Fruit fly (Drosophila melanogaster) whole organism, embryonic: ENCODE measurements around the gene Or83a.

Experiments used
- Abd-B ChIP-seq: fragments of 200-800 bp; sonication (Bioruptor generic); optimal IDR thresholded peaks from 2 replicates; lab custom pipeline; 2018; ENCODE audit warnings: missing biosample characterization, mild to moderate bottlenecking, missing genetic modification characterization, moderate library complexity
- Awh ChIP-seq: fragments of 200-800 bp; sonication (Bioruptor generic); IDR thresholded peaks from 2 replicates; pipeline ENCODE4, ENCODE4 v1.3.6; 2022; ENCODE audit warnings: missing biosample characterization, missing genetic modification characterization
- C15 ChIP-seq: fragments of 200-800 bp; sonication (Bioruptor generic); IDR thresholded peaks from 3 replicates; pipeline ENCODE4 v1.3.6; 2022; ENCODE audit warnings: missing biosample characterization, missing genetic modification characterization
- CG11560 ChIP-seq: fragments of 200-800 bp; sonication (Bioruptor generic); IDR thresholded peaks from 3 replicates; pipeline ENCODE4 v1.3.6; 2022; ENCODE audit warnings: missing biosample characterization, missing genetic modification characterization
- CG11695 ChIP-seq: fragments of 200-800 bp; sonication (Bioruptor generic); IDR thresholded peaks from 3 replicates; pipeline ENCODE4 v1.3.6; 2022; ENCODE audit warnings: missing biosample characterization, missing genetic modification characterization
- CG1233 ChIP-seq: fragments of 200-800 bp; sonication (Bioruptor generic); optimal IDR thresholded peaks from 4 replicates; lab custom pipeline; 2018; ENCODE audit warnings: missing biosample characterization, mild to moderate bottlenecking, missing genetic modification characterization
- CG13296 ChIP-seq: fragments of 200-800 bp; sonication (Bioruptor generic); optimal IDR thresholded peaks from 3 replicates; lab custom pipeline; 2018; ENCODE audit warnings: missing biosample characterization, mild to moderate bottlenecking, missing genetic modification characterization
- CG13775 ChIP-seq: fragments of 200-800 bp; sonication (Bioruptor generic); optimal IDR thresholded peaks from 3 replicates; lab custom pipeline; 2017; ENCODE audit warnings: missing biosample characterization, mild to moderate bottlenecking, missing genetic modification characterization
- CG16779 ChIP-seq: fragments of 200-800 bp; sonication (Bioruptor generic); IDR thresholded peaks from 2 replicates; pipeline ENCODE4 v1.3.6; 2022; ENCODE audit warnings: missing biosample characterization, missing genetic modification characterization
- CG17328 ChIP-seq: fragments of 200-800 bp; sonication (Bioruptor generic); IDR thresholded peaks from 2 replicates; pipeline ENCODE4 v1.3.6; 2022; ENCODE audit warnings: missing biosample characterization, missing genetic modification characterization
- CG2129 ChIP-seq: fragments of 200-800 bp; sonication (Bioruptor generic); IDR thresholded peaks from 2 replicates; pipeline ENCODE4 v1.3.6; 2022; ENCODE audit warnings: missing biosample characterization, missing genetic modification characterization; ENCODE audit not compliant: partially characterized antibody
- CG2875 ChIP-seq: fragments of 200-800 bp; sonication (Bioruptor generic); optimal IDR thresholded peaks from 2 replicates; lab custom pipeline; 2017; ENCODE audit warnings: missing biosample characterization, mild to moderate bottlenecking, missing genetic modification characterization, missing genetic modification reagents
- CG33557 ChIP-seq: fragments of 200-800 bp; sonication (Bioruptor generic); optimal IDR thresholded peaks from 2 replicates; lab custom pipeline; 2019; ENCODE audit warnings: missing biosample characterization, mild to moderate bottlenecking, missing genetic modification characterization, moderate library complexity
- CG4282 ChIP-seq: fragments of 200-800 bp; sonication (Bioruptor generic); optimal IDR thresholded peaks from 2 replicates; lab custom pipeline; 2016; ENCODE audit warnings: missing biosample characterization, missing genetic modification characterization
- CG4730 ChIP-seq: fragments of 200-800 bp; sonication (Bioruptor generic); IDR thresholded peaks from 2 replicates; pipeline ENCODE4 v1.3.6; 2022; ENCODE audit warnings: missing biosample characterization, missing genetic modification characterization
- CG5180 ChIP-seq: fragments of 200-800 bp; sonication (Bioruptor generic); optimal IDR thresholded peaks from 3 replicates; lab custom pipeline; 2017; ENCODE audit warnings: missing biosample characterization, missing genetic modification characterization, mild to moderate bottlenecking, moderate library complexity, missing genetic modification reagents
- CG6791 ChIP-seq: fragments of 200-800 bp; sonication (Bioruptor generic); IDR thresholded peaks from 3 replicates; pipeline ENCODE4 v1.3.6; 2022; ENCODE audit warnings: missing biosample characterization, missing genetic modification characterization; ENCODE audit not compliant: partially characterized antibody
- CG7839 ChIP-seq: fragments of 200-800 bp; sonication (Bioruptor generic); optimal IDR thresholded peaks from 3 replicates; lab custom pipeline; 2018; ENCODE audit warnings: missing biosample characterization, mild to moderate bottlenecking, missing genetic modification characterization, moderate library complexity
- CG7928 ChIP-seq: fragments of 200-800 bp; sonication (Bioruptor generic); optimal IDR thresholded peaks from 2 replicates; lab custom pipeline; 2017; ENCODE audit warnings: missing biosample characterization, mild to moderate bottlenecking, missing genetic modification characterization
- CG8089 ChIP-seq: fragments of 200-800 bp; sonication (Bioruptor generic); optimal IDR thresholded peaks from 3 replicates; lab custom pipeline; 2016; ENCODE audit warnings: missing biosample characterization, missing genetic modification characterization
- Dfd ChIP-seq, 2 experiments: fragments of >200 bp; optimal IDR thresholded peaks; 2 replicates each; lab custom pipeline; 2017; ENCODE audit warnings: missing biosample characterization in 2 of 2, missing genetic modification characterization in 2 of 2
- Doc3 ChIP-seq: fragments of 200-800 bp; sonication (Bioruptor generic); IDR thresholded peaks from 3 replicates; pipeline ENCODE4 v1.3.6; 2022; ENCODE audit warnings: missing biosample characterization, missing genetic modification characterization; ENCODE audit not compliant: partially characterized antibody
- Dp ChIP-seq: fragments of 200-800 bp; sonication (Bioruptor generic); optimal IDR thresholded peaks from 2 replicates; lab custom pipeline; 2018; ENCODE audit warnings: missing biosample characterization, mild to moderate bottlenecking, missing genetic modification characterization, moderate library complexity
- E2f1 ChIP-seq: fragments of 200-800 bp; sonication (Bioruptor generic); IDR thresholded peaks from 2 replicates; pipeline ENCODE4 v1.3.6; 2022; ENCODE audit warnings: missing biosample characterization, missing genetic modification characterization
- Ets97D ChIP-seq: fragments of 200-800 bp; sonication (Bioruptor generic); optimal IDR thresholded peaks from 3 replicates; lab custom pipeline; 2016; ENCODE audit warnings: missing biosample characterization, missing genetic modification characterization
- Lhr ChIP-seq: fragments of 200-800 bp; sonication (Bioruptor generic); optimal IDR thresholded peaks from 3 replicates; lab custom pipeline; 2017; ENCODE audit warnings: mild to moderate bottlenecking, missing biosample characterization, missing genetic modification reagents, missing genetic modification characterization
- Lpt ChIP-seq: fragments of >200 bp; optimal IDR thresholded peaks from 2 replicates; lab custom pipeline; 2018; ENCODE audit warnings: missing biosample characterization, missing genetic modification characterization
- Oli ChIP-seq: fragments of 200-800 bp; sonication (Bioruptor generic); optimal IDR thresholded peaks from 2 replicates; lab custom pipeline; 2018; ENCODE audit warnings: missing biosample characterization, mild to moderate bottlenecking, missing genetic modification characterization, moderate library complexity
- Ravus ChIP-seq: fragments of 200-800 bp; sonication (Bioruptor generic); IDR thresholded peaks from 2 replicates; pipeline ENCODE4 v1.3.6; 2022; ENCODE audit warnings: missing biosample characterization, missing genetic modification characterization
- Scr ChIP-seq: fragments of 200-800 bp; sonication (Bioruptor generic); IDR thresholded peaks from 2 replicates; pipeline ENCODE4 v1.3.6; 2022; ENCODE audit warnings: missing biosample characterization, missing genetic modification characterization; ENCODE audit not compliant: partially characterized antibody
- Sin3A ChIP-seq: fragments of >200 bp; optimal IDR thresholded peaks from 2 replicates; lab custom pipeline; 2018
- Tbp ChIP-seq: fragments of >200 bp; optimal IDR thresholded peaks from 2 replicates; lab custom pipeline; 2018; ENCODE audit warnings: missing biosample characterization, missing genetic modification characterization
- YL-1 ChIP-seq: fragments of 200-800 bp; sonication (Bioruptor generic); optimal IDR thresholded peaks from 3 replicates; lab custom pipeline; 2017; ENCODE audit warnings: missing biosample characterization, mild to moderate bottlenecking, missing genetic modification characterization
- croc ChIP-seq: fragments of 200-800 bp; sonication (Bioruptor generic); conservative IDR thresholded peaks from 3 replicates; pipeline ENCODE4 v1.3.6; 2022; ENCODE audit warnings: missing biosample characterization, missing genetic modification characterization
- ems ChIP-seq: fragments of 200-800 bp; sonication (Bioruptor generic); optimal IDR thresholded peaks from 3 replicates; lab custom pipeline; 2016; ENCODE audit warnings: missing biosample characterization, missing genetic modification characterization
- en ChIP-seq: fragments of 200-800 bp; sonication (Bioruptor generic); optimal IDR thresholded peaks from 2 replicates; lab custom pipeline; 2016; ENCODE audit warnings: missing biosample characterization, missing genetic modification characterization
- gcm ChIP-seq: fragments of 200-800 bp; sonication (Bioruptor generic); optimal IDR thresholded peaks from 2 replicates; lab custom pipeline; 2019; ENCODE audit warnings: missing biosample characterization, mild to moderate bottlenecking, missing genetic modification characterization, moderate library complexity
- gem ChIP-seq: fragments of 200-800 bp; sonication (Bioruptor generic); optimal IDR thresholded peaks from 2 replicates; lab custom pipeline; 2019; ENCODE audit warnings: missing biosample characterization, mild to moderate bottlenecking, missing genetic modification characterization, moderate library complexity
- gro ChIP-seq: fragments of 200-800 bp; sonication (Bioruptor generic); optimal IDR thresholded peaks from 2 replicates; lab custom pipeline; 2016; ENCODE audit warnings: missing biosample characterization, missing genetic modification characterization
- hkb ChIP-seq, 2 experiments: fragments of 200-800 bp in 1 of 2; fragments of >200 bp in 1 of 2; sonication (Bioruptor generic) in 1 of 2; IDR thresholded peaks in 1 of 2; optimal IDR thresholded peaks in 1 of 2; 2 replicates each; pipeline versions ENCODE4 v1.3.6 to Lab custom; 2017 to 2022; ENCODE audit warnings: missing biosample characterization in 1 of 2, missing genetic modification characterization in 1 of 2
- ken ChIP-seq: fragments of 200-800 bp; sonication (Bioruptor generic); IDR thresholded peaks from 3 replicates; pipeline ENCODE4 v1.3.6; 2022; ENCODE audit warnings: missing biosample characterization, missing genetic modification characterization
- pan ChIP-seq, 4 experiments: fragments of >200 bp in 3 of 4; fragments of 200-800 bp in 1 of 4; sonication (Bioruptor generic) in 1 of 4; optimal IDR thresholded peaks in 3 of 4; IDR thresholded peaks in 1 of 4; 2 replicates each; pipeline versions ENCODE4 v1.3.6 to Lab custom; 2017 to 2022; ENCODE audit warnings: missing biosample characterization in 2 of 4, missing genetic modification characterization in 2 of 4, mixed read lengths in 1 of 4
- sima ChIP-seq: fragments of 200-800 bp; sonication (Bioruptor generic); optimal IDR thresholded peaks from 2 replicates; lab custom pipeline; 2016; ENCODE audit warnings: missing biosample characterization, missing genetic modification characterization
- stwl ChIP-seq: fragments of 200-800 bp; sonication (Bioruptor generic); optimal IDR thresholded peaks from 3 replicates; lab custom pipeline; 2018; ENCODE audit warnings: missing biosample characterization, mild to moderate bottlenecking, missing genetic modification characterization, moderate library complexity
- tna ChIP-seq: fragments of 200-800 bp; sonication (Bioruptor generic); IDR thresholded peaks from 2 replicates; pipeline ENCODE4 v1.3.6; 2022; ENCODE audit warnings: missing biosample characterization, missing genetic modification characterization; ENCODE audit not compliant: partially characterized antibody
- trem ChIP-seq: fragments of 200-800 bp; optimal IDR thresholded peaks from 3 replicates; lab custom pipeline; 2019; ENCODE audit warnings: missing biosample characterization, mild to moderate bottlenecking, missing genetic modification characterization, moderate library complexity
- tx ChIP-seq: fragments of 200-800 bp; sonication (Bioruptor generic); optimal IDR thresholded peaks from 2 replicates; lab custom pipeline; 2016; ENCODE audit warnings: missing biosample characterization, missing genetic modification characterization
- unc-4 ChIP-seq: fragments of 200-800 bp; sonication (Bioruptor generic); IDR thresholded peaks from 2 replicates; pipeline ENCODE4 v1.3.6; 2022; ENCODE audit warnings: missing biosample characterization, missing genetic modification characterization; ENCODE audit not compliant: partially characterized antibody
- zf30C ChIP-seq: fragments of 200-800 bp; sonication (Bioruptor generic); optimal IDR thresholded peaks from 3 replicates; lab custom pipeline; 2018; ENCODE audit warnings: missing biosample characterization, mild to moderate bottlenecking, missing genetic modification characterization

Or83a gene

dm6 chr3R:5374720-5375119 lies 24.3 kb downstream of the Or83a start, which contains the start of the genes hd and CG14667:
TSS of gene hd (minus strand) at chr3R:5374962.
TSS of gene CG14667 (plus strand) at chr3R:5375022.
- TF ChIP-seq sima (GFP tag; lab: Kevin White, UChicago) (no peak), CG13296 (GFP tag; lab: Kevin White, UChicago) (no peak), gro (GFP tag; lab: Kevin White, UChicago) (no peak), Abd-B (peak; percentile 35), trem (tag; lab: Kevin White, UChicago) (peak; percentile 64), CG2875 (GFP tag; lab: Kevin White, UChicago) (no peak), Sin3A (lab: Kevin White, UChicago) (peak; percentile 33), CG7839 (tag; lab: Kevin White, UChicago) (no peak), Dfd (GFP tag; optimal IDR thresholded peaks at IDR 0.05; lab: Kevin White, UChicago) (no peak), Ets97D (peak; percentile 23), zf30C (GFP tag; lab: Kevin White, UChicago) (no peak), Doc3 (GFP tag; lab: Robert Waterston, UW) (peak; percentile 54; the same call in 1 of the 3 replicates), CG16779 (no peak), Oli (tag; lab: Kevin White, UChicago) (no peak), Tbp (no peak), CG17328 (GFP tag; lab: Robert Waterston, UW) (no peak), CG7928 (no peak), croc (GFP tag; lab: Robert Waterston, UW) (no peak), unc-4 (GFP tag; lab: Robert Waterston, UW) (peak; percentile 62; the same call in 1 of the 2 replicates), ems (GFP tag; lab: Kevin White, UChicago) (no peak), Ravus (GFP tag; lab: Robert Waterston, UW) (no peak), pan (optimal IDR thresholded peaks at IDR 0.05; lab: Kevin White, UChicago) (no peak), pan (GFP tag; optimal IDR thresholded peaks at IDR 0.05 in 1 of 2, IDR thresholded peaks at IDR 0.05 in 1 of 2) (no peak), Awh (0 out of 2 replicates have a peak, but pooled peaks have one; percentile 7), gcm (GFP tag; lab: Kevin White, UChicago) (no peak), CG4730 (no peak), stwl (tag; lab: Kevin White, UChicago) (peak; percentile 58), Lpt (GFP tag; lab: Kevin White, UChicago) (no peak), CG13775 (GFP tag; lab: Kevin White, UChicago) (no peak), tna (peak; percentile 23; the same call in 1 of the 2 replicates), CG1233 (GFP tag; lab: Kevin White, UChicago) (no peak), hkb (optimal IDR thresholded peaks at IDR 0.05; lab: Kevin White, UChicago) (no peak), hkb (GFP tag; IDR thresholded peaks at IDR 0.05; lab: Robert Waterston, UW) (no peak; the same call in 1 of the 2 replicates), Scr (peak; percentile 58), gem (tag; lab: Kevin White, UChicago) (no peak), CG8089 (GFP tag; lab: Kevin White, UChicago) (no peak), C15 (GFP tag; lab: Robert Waterston, UW) (no peak), CG6791 (GFP tag; lab: Robert Waterston, UW) (0 out of 3 replicates have a peak, but pooled peaks have one; percentile 45), CG2129 (peak; percentile 24; the same call in 1 of the 2 replicates), CG33557 (GFP tag; lab: Kevin White, UChicago) (peak; percentile 9), tx (GFP tag; lab: Kevin White, UChicago) (no peak), Dp (GFP tag; lab: Kevin White, UChicago) (peak; percentile 67), CG11695 (GFP tag; lab: Robert Waterston, UW) (0 out of 3 replicates have a peak, but pooled peaks have one; percentile 8), Lhr (GFP tag; lab: Kevin White, UChicago) (peak; percentile 5), en (GFP tag; lab: Kevin White, UChicago) (no peak), ken (GFP tag; lab: Robert Waterston, UW) (no peak), CG5180 (no peak), CG4282 (GFP tag; lab: Kevin White, UChicago) (no peak), CG11560 (tag; lab: Robert Waterston, UW) (peak; percentile 55; the same call in 1 of the 3 replicates), YL-1 (GFP tag; lab: Kevin White, UChicago) (peak; percentile 71), E2f1 (GFP tag; lab: Robert Waterston, UW) (no peak)
